Fruit fly (Drosophila melanogaster) whole organism, embryonic: ENCODE measurements around the gene Root.

Source experiments
- Abd-B ChIP-seq: fragments of 200-800 bp; sonication (Bioruptor generic); optimal IDR thresholded peaks from 2 replicates; lab custom pipeline; 2018; ENCODE audit warnings: missing biosample characterization, mild to moderate bottlenecking, missing genetic modification characterization, moderate library complexity
- Ada2b ChIP-seq: fragments of 200-800 bp; sonication (Bioruptor generic); IDR thresholded peaks from 2 replicates; pipeline ENCODE4 v1.3.6; 2022; ENCODE audit warnings: missing biosample characterization, missing genetic modification characterization
- B-H2 ChIP-seq: fragments of 200-800 bp; sonication (Bioruptor generic); optimal IDR thresholded peaks from 2 replicates; lab custom pipeline; 2018; ENCODE audit warnings: missing biosample characterization, mild to moderate bottlenecking, missing genetic modification characterization
- Bgb ChIP-seq: fragments of 200-800 bp; sonication (Bioruptor generic); IDR thresholded peaks from 2 replicates; pipeline ENCODE4 v1.3.6; 2022; ENCODE audit warnings: missing biosample characterization, missing genetic modification characterization; ENCODE audit not compliant: partially characterized antibody
- CG10147 ChIP-seq: fragments of 200-800 bp; sonication (Bioruptor generic); optimal IDR thresholded peaks from 2 replicates; lab custom pipeline; 2019; ENCODE audit warnings: missing biosample characterization, mild to moderate bottlenecking, missing genetic modification characterization, moderate library complexity
- CG12071 ChIP-seq: fragments of 200-800 bp; sonication (Bioruptor generic); optimal IDR thresholded peaks from 3 replicates; lab custom pipeline; 2018; ENCODE audit warnings: missing biosample characterization, mild to moderate bottlenecking, missing genetic modification characterization
- CG14050 ChIP-seq: fragments of 200-800 bp; sonication (Bioruptor generic); IDR thresholded peaks from 3 replicates; pipeline ENCODE4 v1.3.6; 2022; ENCODE audit warnings: missing biosample characterization, missing genetic modification characterization
- CG15696 ChIP-seq: fragments of 200-800 bp; sonication (Bioruptor generic); optimal IDR thresholded peaks from 2 replicates; lab custom pipeline; 2019; ENCODE audit warnings: missing biosample characterization, mild to moderate bottlenecking, missing genetic modification characterization, moderate library complexity
- CG1602 ChIP-seq: fragments of 200-800 bp; sonication (Bioruptor generic); optimal IDR thresholded peaks from 3 replicates; lab custom pipeline; 2016; ENCODE audit warnings: missing biosample characterization, missing genetic modification characterization
- CG17802 ChIP-seq: fragments of 200-800 bp; sonication (Bioruptor generic); optimal IDR thresholded peaks from 2 replicates; lab custom pipeline; 2018; ENCODE audit warnings: missing biosample characterization, mild to moderate bottlenecking, missing genetic modification characterization, moderate library complexity
- CG18011 ChIP-seq: fragments of 200-800 bp; sonication (Bioruptor generic); optimal IDR thresholded peaks from 2 replicates; lab custom pipeline; 2017; ENCODE audit warnings: missing biosample characterization, missing genetic modification characterization, mild to moderate bottlenecking, moderate library complexity, missing genotype
- CG2120 ChIP-seq: fragments of 200-800 bp; sonication (Bioruptor generic); optimal IDR thresholded peaks from 3 replicates; lab custom pipeline; 2016; ENCODE audit warnings: missing biosample characterization, missing genetic modification characterization
- CG31441 ChIP-seq: fragments of 200-800 bp; sonication (Bioruptor generic); IDR thresholded peaks from 2 replicates; pipeline ENCODE4 v1.3.6; 2022; ENCODE audit warnings: missing biosample characterization, missing genetic modification characterization
- CG3847 ChIP-seq: fragments of 200-800 bp; sonication (Bioruptor generic); IDR thresholded peaks from 2 replicates; pipeline ENCODE4 v1.3.6; 2022; ENCODE audit warnings: missing biosample characterization, missing genetic modification characterization
- CG4360 ChIP-seq: fragments of 200-800 bp; sonication (Bioruptor generic); IDR thresholded peaks from 2 replicates; pipeline ENCODE4 v1.3.6; 2022; ENCODE audit warnings: missing biosample characterization, missing genetic modification characterization
- CG4404 ChIP-seq: fragments of 200-800 bp; sonication (Bioruptor generic); IDR thresholded peaks from 2 replicates; pipeline ENCODE4 v1.3.6; 2022; ENCODE audit warnings: missing biosample characterization, missing genetic modification characterization
- CG8478 ChIP-seq: fragments of >200 bp; optimal IDR thresholded peaks from 2 replicates; lab custom pipeline; 2018
- CG9797 ChIP-seq: fragments of 200-800 bp; sonication (Bioruptor generic); optimal IDR thresholded peaks from 3 replicates; lab custom pipeline; 2018; ENCODE audit warnings: missing biosample characterization, mild to moderate bottlenecking, missing genetic modification characterization
- CHES-1-like ChIP-seq: fragments of 200-800 bp; sonication (Bioruptor generic); optimal IDR thresholded peaks from 2 replicates; lab custom pipeline; 2016; ENCODE audit warnings: missing biosample characterization, missing genetic modification characterization
- CTCF ChIP-seq: fragments of 200-800 bp; sonication (Bioruptor generic); optimal IDR thresholded peaks from 2 replicates; lab custom pipeline; 2017; ENCODE audit warnings: missing biosample characterization, mild to moderate bottlenecking, missing genetic modification characterization, moderate library complexity
- Dad ChIP-seq: fragments of 200-800 bp; sonication (Bioruptor generic); optimal IDR thresholded peaks from 3 replicates; lab custom pipeline; 2016; ENCODE audit warnings: missing biosample characterization, missing genetic modification characterization
- Doc3 ChIP-seq: fragments of 200-800 bp; sonication (Bioruptor generic); IDR thresholded peaks from 3 replicates; pipeline ENCODE4 v1.3.6; 2022; ENCODE audit warnings: missing biosample characterization, missing genetic modification characterization; ENCODE audit not compliant: partially characterized antibody
- E2f1 ChIP-seq: fragments of 200-800 bp; sonication (Bioruptor generic); IDR thresholded peaks from 2 replicates; pipeline ENCODE4 v1.3.6; 2022; ENCODE audit warnings: missing biosample characterization, missing genetic modification characterization
- E2f2 ChIP-seq: fragments of 200-800 bp; sonication (Bioruptor generic); IDR thresholded peaks from 2 replicates; pipeline ENCODE4 v1.3.6; 2022; ENCODE audit warnings: missing biosample characterization, missing genetic modification characterization
- HLH54F ChIP-seq: fragments of 200-800 bp; sonication (Bioruptor generic); optimal IDR thresholded peaks from 3 replicates; lab custom pipeline; 2016; ENCODE audit warnings: missing biosample characterization, missing genetic modification characterization
- Lpt ChIP-seq: fragments of >200 bp; optimal IDR thresholded peaks from 2 replicates; lab custom pipeline; 2018; ENCODE audit warnings: missing biosample characterization, missing genetic modification characterization
- Neu2 ChIP-seq: fragments of 200-800 bp; sonication (Bioruptor generic); optimal IDR thresholded peaks from 3 replicates; lab custom pipeline; 2016; ENCODE audit warnings: missing biosample characterization, missing genetic modification characterization, borderline replicate concordance
- Nf-YB ChIP-seq: fragments of 200-800 bp; sonication (Bioruptor generic); optimal IDR thresholded peaks from 3 replicates; lab custom pipeline; 2019; ENCODE audit warnings: missing biosample characterization, mild to moderate bottlenecking, missing genetic modification characterization, moderate library complexity
- Opbp ChIP-seq: fragments of 200-800 bp; sonication (Bioruptor generic); IDR thresholded peaks from 3 replicates; pipeline ENCODE4 v1.3.6; 2022; ENCODE audit warnings: missing biosample characterization, missing genetic modification characterization; ENCODE audit not compliant: partially characterized antibody
- Optix ChIP-seq: fragments of 200-800 bp; sonication (Bioruptor generic); IDR thresholded peaks from 3 replicates; pipeline ENCODE4 v1.3.6; 2022; ENCODE audit warnings: missing biosample characterization, missing genetic modification characterization
- Ssrp ChIP-seq: fragments of 200-800 bp; sonication (Bioruptor generic); optimal IDR thresholded peaks from 2 replicates; lab custom pipeline; 2018; ENCODE audit warnings: missing biosample characterization, mild to moderate bottlenecking, missing genetic modification characterization, moderate library complexity
- ara ChIP-seq: fragments of 200-800 bp; sonication (Bioruptor generic); IDR thresholded peaks from 2 replicates; pipeline ENCODE4 v1.3.6; 2022; ENCODE audit warnings: missing biosample characterization, missing genetic modification characterization
- bsh ChIP-seq, 2 experiments: fragments of 200-800 bp; sonication (Bioruptor generic); optimal IDR thresholded peaks; 2 replicates each; lab custom pipeline; 2017 to 2018; ENCODE audit warnings: mild to moderate bottlenecking in 2 of 2, missing biosample characterization in 2 of 2, missing genetic modification characterization in 2 of 2, moderate library complexity in 1 of 2
- btn ChIP-seq: fragments of 200-800 bp; sonication (Bioruptor generic); optimal IDR thresholded peaks from 2 replicates; lab custom pipeline; 2016; ENCODE audit warnings: missing biosample characterization, missing genetic modification characterization
- cg ChIP-seq: fragments of 200-800 bp; sonication (Bioruptor generic); optimal IDR thresholded peaks from 3 replicates; lab custom pipeline; 2019; ENCODE audit warnings: missing biosample characterization, mild to moderate bottlenecking, missing genetic modification characterization, moderate library complexity
- danr ChIP-seq: fragments of 200-800 bp; sonication (Bioruptor generic); IDR thresholded peaks from 2 replicates; pipeline ENCODE4 v1.3.6; 2022; ENCODE audit warnings: missing biosample characterization, missing genetic modification characterization
- dati ChIP-seq: fragments of 200-800 bp; sonication (Bioruptor generic); IDR thresholded peaks from 2 replicates; pipeline ENCODE4 v1.3.6; 2022; ENCODE audit warnings: missing biosample characterization, missing genetic modification characterization
- ems ChIP-seq: fragments of 200-800 bp; sonication (Bioruptor generic); optimal IDR thresholded peaks from 3 replicates; lab custom pipeline; 2016; ENCODE audit warnings: missing biosample characterization, missing genetic modification characterization
- eve ChIP-seq, 2 experiments: fragments of >200 bp; optimal IDR thresholded peaks; 2 replicates each; lab custom pipeline; 2017; ENCODE audit warnings: missing biosample characterization in 2 of 2, missing genetic modification characterization in 2 of 2
- grn ChIP-seq: fragments of 200-800 bp; sonication (Bioruptor generic); optimal IDR thresholded peaks from 3 replicates; lab custom pipeline; 2017; ENCODE audit warnings: missing biosample characterization, missing genetic modification characterization
- mld ChIP-seq: fragments of 200-800 bp; sonication (Bioruptor generic); IDR thresholded peaks from 3 replicates; pipeline ENCODE4 v1.3.6; 2022; ENCODE audit warnings: missing biosample characterization, missing genetic modification characterization; ENCODE audit not compliant: partially characterized antibody
- org-1 ChIP-seq: fragments of 200-800 bp; sonication (Bioruptor generic); optimal IDR thresholded peaks from 2 replicates; lab custom pipeline; 2017; ENCODE audit warnings: missing biosample characterization, missing genetic modification characterization
- pum ChIP-seq: fragments of 200-800 bp; sonication (Bioruptor generic); optimal IDR thresholded peaks from 2 replicates; lab custom pipeline; 2016; ENCODE audit warnings: missing biosample characterization, missing genetic modification characterization
- repo ChIP-seq: fragments of 200-800 bp; sonication (Bioruptor generic); optimal IDR thresholded peaks from 2 replicates; lab custom pipeline; 2016; ENCODE audit warnings: missing biosample characterization, missing genetic modification characterization
- sd ChIP-seq: fragments of 200-800 bp; sonication (Bioruptor generic); optimal IDR thresholded peaks from 3 replicates; lab custom pipeline; 2018; ENCODE audit warnings: missing biosample characterization, mild to moderate bottlenecking, missing genetic modification characterization, moderate library complexity
- shn ChIP-seq: fragments of 200-800 bp; sonication (Bioruptor generic); optimal IDR thresholded peaks from 3 replicates; lab custom pipeline; 2016; ENCODE audit warnings: missing biosample characterization, missing genetic modification characterization
- slp2 ChIP-seq: fragments of 200-800 bp; sonication (Bioruptor generic); optimal IDR thresholded peaks from 2 replicates; lab custom pipeline; 2016; ENCODE audit warnings: missing biosample characterization, missing genetic modification characterization
- sug ChIP-seq: fragments of 200-800 bp; optimal IDR thresholded peaks from 2 replicates; lab custom pipeline; 2019; ENCODE audit warnings: missing biosample characterization, mild to moderate bottlenecking, missing genetic modification characterization, moderate library complexity
- tio ChIP-seq: fragments of 200-800 bp; sonication (Bioruptor generic); optimal IDR thresholded peaks from 2 replicates; lab custom pipeline; 2017; ENCODE audit warnings: missing biosample characterization, missing genetic modification characterization, inconsistent platforms
- twi ChIP-seq: fragments of 200-800 bp; optimal IDR thresholded peaks from 2 replicates; lab custom pipeline; 2019; ENCODE audit warnings: missing biosample characterization, mild to moderate bottlenecking, missing genetic modification characterization, moderate library complexity
- vfl ChIP-seq: fragments of 200-800 bp; sonication (Bioruptor generic); optimal IDR thresholded peaks from 2 replicates; lab custom pipeline; 2016; ENCODE audit warnings: missing biosample characterization, missing genetic modification characterization
- zf30C ChIP-seq: fragments of 200-800 bp; sonication (Bioruptor generic); optimal IDR thresholded peaks from 3 replicates; lab custom pipeline; 2018; ENCODE audit warnings: missing biosample characterization, mild to moderate bottlenecking, missing genetic modification characterization

The Root gene

DNA sequence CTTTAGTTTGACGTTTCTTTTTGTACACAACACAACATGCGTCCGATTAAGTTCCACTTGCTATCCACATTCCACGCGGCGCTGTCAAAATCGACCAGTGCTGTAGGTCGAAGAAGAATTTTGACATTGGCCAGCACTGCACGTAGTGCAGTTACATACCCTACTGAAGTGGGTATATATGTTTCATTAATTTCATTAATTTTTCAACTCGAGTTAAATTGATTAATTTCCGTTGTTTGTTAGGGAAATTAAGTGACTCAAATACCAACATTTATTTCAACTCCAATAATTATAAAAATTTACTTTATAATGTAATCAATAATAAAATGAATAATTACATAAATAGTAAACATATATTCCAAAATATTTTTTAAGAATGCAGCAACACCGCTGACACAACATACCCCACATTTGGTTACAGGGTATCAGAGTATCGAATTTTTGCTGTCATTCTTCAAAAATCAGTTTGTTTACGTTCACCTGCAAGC is 4.1 kb upstream of the Root start, which contains the start of the genes eIF4EHP and CG18428 (continued):
- peak; percentile 54 for TF ChIP-seq CG9797 (GFP tag; lab: Kevin White, UChicago)
- peak; percentile 99 for TF ChIP-seq CG1602 (GFP tag; lab: Kevin White, UChicago)
- TF ChIP-seq dati (GFP tag; lab: Robert Waterston, UW) = no peak
- TF ChIP-seq CG18011 (GFP tag; lab: Kevin White, UChicago) = peak; percentile 89
- TF ChIP-seq CG4360 (GFP tag; lab: Robert Waterston, UW) = no peak
- peak; percentile 99 for TF ChIP-seq twi (tag; lab: Kevin White, UChicago)
- peak; percentile 99 for TF ChIP-seq Abd-B (GFP tag; lab: Kevin White, UChicago)
- no peak for TF ChIP-seq Bgb (GFP tag; lab: Robert Waterston, UW)
- TF ChIP-seq shn (GFP tag; lab: Kevin White, UChicago) = peak; percentile 67
- TF ChIP-seq eve (GFP tag; optimal IDR thresholded peaks at IDR 0.05; lab: Kevin White, UChicago) = no peak
- peak; percentile 81 for TF ChIP-seq slp2 (GFP tag; lab: Kevin White, UChicago)
- TF ChIP-seq CG4404 (GFP tag; lab: Robert Waterston, UW) = no peak
- peak; percentile 54 for TF ChIP-seq cg (GFP tag; lab: Kevin White, UChicago)
- TF ChIP-seq CG3847 = no peak
- peak; percentile 99 for TF ChIP-seq tio (GFP tag; lab: Kevin White, UChicago)
- TF ChIP-seq B-H2 (GFP tag; lab: Kevin White, UChicago) = peak; percentile 100
- peak; percentile 88 for TF ChIP-seq CG17802
- TF ChIP-seq CG2120 (GFP tag; lab: Kevin White, UChicago) = peak; percentile 98
- no peak for TF ChIP-seq mld
- peak; percentile 91 for TF ChIP-seq Optix (GFP tag; lab: Robert Waterston, UW)
- peak; percentile 92 for TF ChIP-seq Nf-YB (GFP tag; lab: Kevin White, UChicago)
- no peak for TF ChIP-seq danr (GFP tag; lab: Robert Waterston, UW)
- TF ChIP-seq Dad (GFP tag; lab: Kevin White, UChicago) = peak; percentile 81
- no peak for TF ChIP-seq Ada2b (GFP tag; lab: Robert Waterston, UW)
- peak; percentile 100 for TF ChIP-seq Ssrp (tag; lab: Kevin White, UChicago)
- 0 out of 2 replicates have a peak, but pooled peaks have one; percentile 98 for TF ChIP-seq ara (GFP tag; lab: Robert Waterston, UW)
- no peak for TF ChIP-seq Lpt
- peak; percentile 68 for TF ChIP-seq zf30C (GFP tag; lab: Kevin White, UChicago)
- peak; percentile 87 for TF ChIP-seq CHES-1-like
- TF ChIP-seq CG10147 (GFP tag; lab: Kevin White, UChicago) = peak; percentile 100
- peak; percentile 85 for TF ChIP-seq pum (GFP tag; lab: Kevin White, UChicago)
- peak; percentile 99 for TF ChIP-seq sd
- peak; percentile 100 for TF ChIP-seq CG15696 (tag; lab: Kevin White, UChicago)
- peak; percentile 99 for TF ChIP-seq sug (tag; lab: Kevin White, UChicago)
- peak; percentile 76 for TF ChIP-seq CTCF (GFP tag; lab: Kevin White, UChicago)
- TF ChIP-seq E2f1 (GFP tag; lab: Robert Waterston, UW) = no peak
- TF ChIP-seq CG31441 = no peak
- peak; percentile 51 for TF ChIP-seq repo
- peak; percentile 96 for TF ChIP-seq CG12071 (GFP tag; lab: Kevin White, UChicago)
- TF ChIP-seq HLH54F (GFP tag; lab: Kevin White, UChicago) = peak; percentile 89
- TF ChIP-seq ems (GFP tag; lab: Kevin White, UChicago) = peak; percentile 86
- no peak for TF ChIP-seq Neu2 (GFP tag; lab: Kevin White, UChicago)
- TF ChIP-seq org-1 (GFP tag; lab: Kevin White, UChicago) = peak; percentile 96
- TF ChIP-seq Doc3 (GFP tag; lab: Robert Waterston, UW) = no peak
- no peak for TF ChIP-seq CG14050 (GFP tag; lab: Robert Waterston, UW)
- peak; percentile 91 for TF ChIP-seq vfl (GFP tag; lab: Kevin White, UChicago)
- no peak for TF ChIP-seq CG8478
- peak; percentile 97 to 99 for TF ChIP-seq bsh (GFP tag; optimal IDR thresholded peaks at IDR 0.05; lab: Kevin White, UChicago)
- no peak for TF ChIP-seq Opbp
- TF ChIP-seq grn (GFP tag; lab: Kevin White, UChicago) = peak; percentile 58
- TF ChIP-seq E2f2 (GFP tag; lab: Robert Waterston, UW) = no peak
- TF ChIP-seq btn (GFP tag; lab: Kevin White, UChicago) = peak; percentile 62
